Worm (Caenorhabditis elegans): Measurements from ENCODE around the gene Y49G5B.1.

The Y49G5B.1 gene

DNA sequence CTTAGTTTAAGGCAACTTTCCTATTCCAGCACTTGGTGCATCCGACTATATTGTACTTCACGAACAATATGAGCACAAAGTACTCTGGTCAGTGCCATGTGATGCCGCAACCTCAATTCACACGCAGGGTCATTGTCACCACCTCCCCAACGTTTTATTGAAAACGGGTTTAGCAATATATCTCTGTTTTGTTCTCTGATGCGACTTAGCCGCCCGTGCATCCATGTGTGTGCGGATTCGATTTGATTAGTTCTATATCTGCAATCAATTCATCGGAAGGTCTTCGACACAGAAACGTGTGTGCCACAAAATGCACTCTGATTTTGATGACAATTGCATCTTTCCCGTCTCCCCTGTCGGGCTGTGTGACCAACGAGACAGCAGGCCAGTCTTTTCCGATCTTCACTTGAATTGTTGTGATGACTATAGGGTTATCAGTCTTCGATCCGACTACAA, 49.5 kb downstream of the Y49G5B.1 start (continued):
- TF ChIP-seq dsc-1 (tag; optimal IDR thresholded peaks at IDR 0.05) (peak; percentile 8), efl-1 (optimal IDR thresholded peaks at IDR 0.05) (peak in 1 of 2 experiments; percentile 7), efl-1 (GFP tag; optimal IDR thresholded peaks at IDR 0.05 in 1 of 2) (peak in 1 of 2 experiments; percentile 91), nhr-28 (tag; optimal IDR thresholded peaks at IDR 0.05) (no peak)

- TF ChIP-seq nhr-84 (tag; optimal IDR thresholded peaks at IDR 0.05) (no peak), efl-1 (optimal IDR thresholded peaks at IDR 0.05) (no peak), efl-1 (GFP tag; optimal IDR thresholded peaks at IDR 0.05 in 1 of 2) (peak in 1 of 2 experiments; percentile 57), unc-130 (tag; optimal IDR thresholded peaks at IDR 0.05) (no peak), fos-1 (tag; optimal IDR thresholded peaks at IDR 0.05) (no peak), fkh-4 (tag; optimal IDR thresholded peaks at IDR 0.05; ENCODE audit: borderline replicate concordance) (no peak), sup-37 (GFP tag; optimal IDR thresholded peaks at IDR 0.05) (no peak), elt-2 (tag; optimal IDR thresholded peaks at IDR 0.05) (peak; percentile 7), snpc-4 (tag; optimal IDR thresholded peaks at IDR 0.05) (no peak), lin-35 (GFP tag; optimal IDR thresholded peaks at IDR 0.05) (peak in 1 of 2 experiments; percentile 1), nhr-19 (GFP tag; conservative IDR thresholded peaks at IDR 0.05) (0 out of 2 replicates have a peak, but pooled peaks have one; percentile 2), efl-3 (GFP tag; optimal IDR thresholded peaks at IDR 0.05) (no peak), lin-39 (tag; optimal IDR thresholded peaks at IDR 0.05) (no peak), hlh-17 (GFP tag; optimal IDR thresholded peaks at IDR 0.05; ENCODE audit: borderline replicate concordance) (no peak), C34B4.2 (tag; optimal IDR thresholded peaks at IDR 0.05) (no peak), nhr-47 (tag; optimal IDR thresholded peaks at IDR 0.05) (no peak), elt-3 (tag; optimal IDR thresholded peaks at IDR 0.05) (peak in 1 of 6 experiments; percentile 7), egl-27 (tag; optimal IDR thresholded peaks at IDR 0.05) (no peak)
These were observed 50.1 kb downstream of the Y49G5B.1 start for ce11 chrV:5273241-5273640.

DNA sequence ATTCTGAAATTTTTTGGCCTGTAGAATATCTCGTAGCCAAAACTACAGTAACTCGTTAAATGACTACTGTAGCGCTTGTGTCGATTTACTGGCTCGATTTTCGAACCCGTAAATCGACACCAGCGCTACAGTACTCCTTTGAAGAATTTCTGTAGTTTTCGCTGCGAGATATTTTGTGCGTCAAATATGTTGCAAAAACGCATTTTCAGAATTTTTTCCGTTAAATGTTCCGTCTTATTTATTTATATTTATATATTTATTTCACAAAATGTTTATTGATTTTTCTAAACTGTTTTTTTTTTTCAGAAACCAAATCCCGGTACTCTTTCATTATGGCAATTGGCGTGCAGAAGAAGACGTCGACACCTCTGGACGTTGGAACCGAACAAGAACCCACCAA, 50.6 kb downstream of the Y49G5B.1 start, which contains the start of gene natc-2:
TSS of gene natc-2 (plus strand) at position 301 of the 400 bp plus-strand sequence.
- no peak for TF ChIP-seq nhr-71 (tag; optimal IDR thresholded peaks at IDR 0.05)
- TF ChIP-seq egl-27 (tag; optimal IDR thresholded peaks at IDR 0.05) = no peak
- TF ChIP-seq nhr-85 (tag) = no peak
- TF ChIP-seq dsc-1 (tag; optimal IDR thresholded peaks at IDR 0.05) = no peak
- TF ChIP-seq isw-1 (GFP tag; IDR thresholded peaks at IDR 0.05) = no peak
- no peak for TF ChIP-seq nhr-20 (tag; optimal IDR thresholded peaks at IDR 0.05)
- no peak for TF ChIP-seq hpl-2 (GFP tag; optimal IDR thresholded peaks at IDR 0.05)
- no peak for TF ChIP-seq unc-62 (GFP tag; optimal IDR thresholded peaks at IDR 0.05)
- TF ChIP-seq ceh-63 (GFP tag; optimal IDR thresholded peaks at IDR 0.05) = no peak
- no peak for TF ChIP-seq elt-3 (tag; optimal IDR thresholded peaks at IDR 0.05)
- no peak for TF ChIP-seq C16A3.4 (tag; optimal IDR thresholded peaks at IDR 0.05)
- TF ChIP-seq grh-1 (GFP tag; IDR thresholded peaks at IDR 0.05) = no peak
- TF ChIP-seq C34B4.2 (tag; optimal IDR thresholded peaks at IDR 0.05) = no peak
- no peak for TF ChIP-seq nhr-76 (tag; optimal IDR thresholded peaks at IDR 0.05)
- no peak for TF ChIP-seq sptf-1 (tag; optimal IDR thresholded peaks at IDR 0.05)
- TF ChIP-seq xbp-1 (tag; optimal IDR thresholded peaks at IDR 0.05) = no peak
- no peak for TF ChIP-seq elt-2 (tag; optimal IDR thresholded peaks at IDR 0.05)
- no peak for TF ChIP-seq zip-4 (GFP tag; optimal IDR thresholded peaks at IDR 0.05)
- TF ChIP-seq lin-13 (GFP tag; optimal IDR thresholded peaks at IDR 0.05) = no peak
- no peak for TF ChIP-seq snpc-4 (tag; optimal IDR thresholded peaks at IDR 0.05)

DNA sequence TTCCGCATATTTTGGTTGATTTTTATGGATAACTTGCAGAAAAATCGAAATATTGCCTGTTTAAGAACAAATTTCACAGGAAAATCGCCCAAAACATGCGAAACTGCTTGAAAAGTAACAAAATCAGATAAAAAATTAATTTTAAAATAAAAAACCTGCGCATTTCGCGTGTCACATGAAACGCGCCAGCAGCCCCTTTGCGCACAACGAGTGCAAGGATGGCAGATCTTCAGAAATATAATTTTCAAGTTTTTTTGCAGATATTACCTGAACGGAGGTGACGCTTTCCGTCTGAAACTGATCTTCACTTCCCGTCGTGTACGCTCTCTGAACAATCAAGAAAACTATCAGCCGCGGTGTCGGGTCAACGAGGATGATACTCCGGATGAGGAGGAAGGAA, 51.8 kb downstream of the Y49G5B.1 start:
- TF ChIP-seq efl-3 (GFP tag; optimal IDR thresholded peaks at IDR 0.05) (no peak), mep-1 (tag; optimal IDR thresholded peaks at IDR 0.05) (peak; percentile 75), sptf-1 (tag; optimal IDR thresholded peaks at IDR 0.05) (no peak), hlh-17 (GFP tag; optimal IDR thresholded peaks at IDR 0.05; ENCODE audit: borderline replicate concordance) (no peak), sup-37 (GFP tag; optimal IDR thresholded peaks at IDR 0.05) (no peak), nhr-71 (tag; optimal IDR thresholded peaks at IDR 0.05) (peak; percentile 80), efl-1 (optimal IDR thresholded peaks at IDR 0.05) (peak; percentile 73 to 78), efl-1 (GFP tag; optimal IDR thresholded peaks at IDR 0.05 in 1 of 2) (peak; percentile 81 to 98), swsn-7 (tag; optimal IDR thresholded peaks at IDR 0.05) (peak; percentile 45), ceh-90 (tag; optimal IDR thresholded peaks at IDR 0.05) (no peak), dpl-1 (GFP tag; optimal IDR thresholded peaks at IDR 0.05) (peak; percentile 71 to 81 (median 81)), grh-1 (GFP tag; IDR thresholded peaks at IDR 0.05) (0 out of 2 replicates have a peak, but pooled peaks have one; percentile 20), nhr-19 (GFP tag; conservative IDR thresholded peaks at IDR 0.05) (peak; percentile 62), ceh-82 (tag; optimal IDR thresholded peaks at IDR 0.05) (peak; percentile 38 to 61 (median 42)), aly-2 (tag; optimal IDR thresholded peaks at IDR 0.05) (no peak), ces-1 (GFP tag; optimal IDR thresholded peaks at IDR 0.05) (no peak), zag-1 (tag; optimal IDR thresholded peaks at IDR 0.05) (no peak), unc-30 (tag; optimal IDR thresholded peaks at IDR 0.05) (no peak), ztf-11 (tag; optimal IDR thresholded peaks at IDR 0.05) (no peak), alr-1 (tag; optimal IDR thresholded peaks at IDR 0.05; ENCODE audit: borderline replicate concordance) (no peak), vab-15 (tag; optimal IDR thresholded peaks at IDR 0.05) (no peak)
